Fruit fly (Drosophila melanogaster) whole organism, embryonic: ENCODE results near the gene Lon.

ENCODE experiments used
- ATbp ChIP-seq: fragments of 200-800 bp; sonication (Bioruptor generic); optimal IDR thresholded peaks from 2 replicates; lab custom pipeline; 2017; ENCODE audit warnings: missing biosample characterization, mild to moderate bottlenecking, missing genetic modification characterization, missing genetic modification reagents
- Ada2b ChIP-seq: fragments of 200-800 bp; sonication (Bioruptor generic); IDR thresholded peaks from 2 replicates; pipeline ENCODE4 v1.3.6; 2022; ENCODE audit warnings: missing biosample characterization, missing genetic modification characterization
- Blimp-1 ChIP-seq: fragments of 200-800 bp; sonication (Bioruptor generic); optimal IDR thresholded peaks from 3 replicates; lab custom pipeline; 2018; ENCODE audit warnings: missing biosample characterization, missing genetic modification characterization, mild to moderate bottlenecking, moderate library complexity, missing genetic modification reagents
- CG12104 ChIP-seq: fragments of 200-800 bp; sonication (Bioruptor generic); optimal IDR thresholded peaks from 3 replicates; lab custom pipeline; 2016; ENCODE audit warnings: missing biosample characterization, missing genetic modification characterization
- CG12299 ChIP-seq: fragments of 200-800 bp; sonication (Bioruptor generic); optimal IDR thresholded peaks from 2 replicates; lab custom pipeline; 2018; ENCODE audit warnings: missing biosample characterization, mild to moderate bottlenecking, missing genetic modification characterization
- CG12769 ChIP-seq: fragments of 200-800 bp; sonication (Bioruptor generic); optimal IDR thresholded peaks from 2 replicates; lab custom pipeline; 2019; ENCODE audit warnings: missing biosample characterization, mild to moderate bottlenecking, missing genetic modification characterization, moderate library complexity
- CG13894 ChIP-seq: fragments of 200-800 bp; sonication (Bioruptor generic); optimal IDR thresholded peaks from 3 replicates; lab custom pipeline; 2018; ENCODE audit warnings: missing biosample characterization, mild to moderate bottlenecking, missing genetic modification characterization, moderate library complexity
- CG14965 ChIP-seq: fragments of 200-800 bp; sonication (Bioruptor generic); optimal IDR thresholded peaks from 2 replicates; lab custom pipeline; 2016; ENCODE audit warnings: missing biosample characterization, missing genetic modification characterization, borderline replicate concordance
- CG15479 ChIP-seq: fragments of 200-800 bp; sonication (Bioruptor generic); optimal IDR thresholded peaks from 3 replicates; lab custom pipeline; 2019; ENCODE audit warnings: missing biosample characterization, mild to moderate bottlenecking, missing genetic modification characterization, moderate library complexity
- CG17802 ChIP-seq: fragments of 200-800 bp; sonication (Bioruptor generic); optimal IDR thresholded peaks from 2 replicates; lab custom pipeline; 2018; ENCODE audit warnings: missing biosample characterization, mild to moderate bottlenecking, missing genetic modification characterization, moderate library complexity
- CG2202 ChIP-seq: fragments of 200-800 bp; sonication (Bioruptor generic); optimal IDR thresholded peaks from 2 replicates; lab custom pipeline; 2018; ENCODE audit warnings: missing biosample characterization, mild to moderate bottlenecking, missing genetic modification characterization
- CG42726 ChIP-seq: fragments of 200-800 bp; sonication (Bioruptor generic); IDR thresholded peaks from 2 replicates; pipeline ENCODE4 v1.3.6; 2022; ENCODE audit warnings: missing biosample characterization, missing genetic modification characterization; ENCODE audit not compliant: partially characterized antibody
- CG6272 ChIP-seq: fragments of 200-800 bp; sonication (Bioruptor generic); IDR thresholded peaks from 2 replicates; pipeline ENCODE4 v1.3.6; 2022; ENCODE audit warnings: missing biosample characterization, missing genetic modification characterization
- CG6683 ChIP-seq: fragments of 200-800 bp; sonication (Bioruptor generic); optimal IDR thresholded peaks from 2 replicates; lab custom pipeline; 2017; ENCODE audit warnings: missing biosample characterization, mild to moderate bottlenecking, missing genetic modification characterization, missing genetic modification reagents
- CG6791 ChIP-seq: fragments of 200-800 bp; sonication (Bioruptor generic); IDR thresholded peaks from 3 replicates; pipeline ENCODE4 v1.3.6; 2022; ENCODE audit warnings: missing biosample characterization, missing genetic modification characterization; ENCODE audit not compliant: partially characterized antibody
- CG8281 ChIP-seq: fragments of 200-800 bp; sonication (Bioruptor generic); optimal IDR thresholded peaks from 2 replicates; lab custom pipeline; 2018; ENCODE audit warnings: missing biosample characterization, mild to moderate bottlenecking, missing genetic modification characterization, moderate library complexity
- CG8359 ChIP-seq: fragments of 200-800 bp; sonication (Bioruptor generic); optimal IDR thresholded peaks from 2 replicates; lab custom pipeline; 2017; ENCODE audit warnings: missing biosample characterization, mild to moderate bottlenecking, missing genetic modification characterization, borderline replicate concordance
- Dll ChIP-seq: fragments of 200-800 bp; sonication (Bioruptor generic); IDR thresholded peaks from 4 replicates; pipeline ENCODE4 v1.3.6; 2022; ENCODE audit warnings: missing biosample characterization, missing genetic modification characterization; ENCODE audit not compliant: partially characterized antibody
- Doc2 ChIP-seq: fragments of 200-800 bp; sonication (Bioruptor generic); IDR thresholded peaks from 2 replicates; pipeline ENCODE4 v1.3.6; 2022; ENCODE audit warnings: missing biosample characterization, missing genetic modification characterization
- Dref ChIP-seq: fragments of 200-800 bp; sonication (Bioruptor generic); IDR thresholded peaks from 2 replicates; pipeline ENCODE4 v1.3.6; 2022; ENCODE audit warnings: missing biosample characterization, missing genetic modification characterization
- Drgx ChIP-seq: fragments of 200-800 bp; sonication (Bioruptor generic); IDR thresholded peaks from 2 replicates; pipeline ENCODE4 v1.3.6; 2022; ENCODE audit warnings: missing biosample characterization, missing genetic modification characterization
- E2f2 ChIP-seq: fragments of 200-800 bp; sonication (Bioruptor generic); IDR thresholded peaks from 2 replicates; pipeline ENCODE4 v1.3.6; 2022; ENCODE audit warnings: missing biosample characterization, missing genetic modification characterization
- Ets65A ChIP-seq: fragments of 200-800 bp; sonication (Bioruptor generic); peaks from one replicate; lab custom pipeline; 2016; ENCODE audit warnings: missing biosample characterization, missing genetic modification characterization
- Gug ChIP-seq: fragments of 200-800 bp; sonication (Bioruptor generic); IDR thresholded peaks from 4 replicates; pipeline ENCODE4 v1.3.6; 2022; ENCODE audit warnings: missing biosample characterization, missing genetic modification characterization
- Jarid2 ChIP-seq: fragments of 200-800 bp; sonication (Bioruptor generic); optimal IDR thresholded peaks from 3 replicates; lab custom pipeline; 2017; ENCODE audit warnings: mild to moderate bottlenecking, missing biosample characterization, missing genetic modification reagents, missing genetic modification characterization
- MTF-1 ChIP-seq: fragments of 200-800 bp; sonication (Bioruptor generic); optimal IDR thresholded peaks from 2 replicates; lab custom pipeline; 2018; ENCODE audit warnings: missing biosample characterization, mild to moderate bottlenecking, missing genetic modification characterization, borderline replicate concordance
- Med ChIP-seq: fragments of 200-800 bp; sonication (Bioruptor generic); peaks from one replicate; lab custom pipeline; 2016; ENCODE audit warnings: missing biosample characterization, missing genetic modification characterization, mild to moderate bottlenecking, inconsistent platforms, moderate library complexity
- Meics ChIP-seq: fragments of 200-800 bp; sonication (Bioruptor generic); optimal IDR thresholded peaks from 2 replicates; lab custom pipeline; 2017; ENCODE audit warnings: missing biosample characterization, mild to moderate bottlenecking, missing genetic modification characterization
- NK7.1 ChIP-seq: fragments of 200-800 bp; sonication (Bioruptor generic); optimal IDR thresholded peaks from 3 replicates; lab custom pipeline; 2016; ENCODE audit warnings: missing biosample characterization, missing genetic modification characterization
- Oli ChIP-seq: fragments of 200-800 bp; sonication (Bioruptor generic); optimal IDR thresholded peaks from 2 replicates; lab custom pipeline; 2018; ENCODE audit warnings: missing biosample characterization, mild to moderate bottlenecking, missing genetic modification characterization, moderate library complexity
- Optix ChIP-seq: fragments of 200-800 bp; sonication (Bioruptor generic); IDR thresholded peaks from 3 replicates; pipeline ENCODE4 v1.3.6; 2022; ENCODE audit warnings: missing biosample characterization, missing genetic modification characterization
- Rx ChIP-seq: fragments of 200-800 bp; sonication (Bioruptor generic); IDR thresholded peaks from 2 replicates; pipeline ENCODE4 v1.3.6; 2022; ENCODE audit warnings: missing biosample characterization, missing genetic modification characterization
- bbx ChIP-seq: fragments of 200-800 bp; sonication (Bioruptor generic); IDR thresholded peaks from 2 replicates; pipeline ENCODE4 v1.3.6; 2022; ENCODE audit warnings: missing biosample characterization, missing genetic modification characterization; ENCODE audit not compliant: partially characterized antibody
- chinmo ChIP-seq: fragments of 200-800 bp; sonication (Bioruptor generic); IDR thresholded peaks from 4 replicates; pipeline ENCODE4 v1.3.6; 2022; ENCODE audit warnings: missing biosample characterization, missing genetic modification characterization; ENCODE audit not compliant: partially characterized antibody
- ci ChIP-seq: fragments of 200-800 bp; sonication (Bioruptor generic); IDR thresholded peaks from 3 replicates; pipeline ENCODE4 v1.3.6; 2022; ENCODE audit warnings: missing biosample characterization, missing genetic modification characterization
- en ChIP-seq: fragments of 200-800 bp; sonication (Bioruptor generic); optimal IDR thresholded peaks from 2 replicates; lab custom pipeline; 2016; ENCODE audit warnings: missing biosample characterization, missing genetic modification characterization
- esg ChIP-seq: fragments of 200-800 bp; sonication (Bioruptor generic); conservative IDR thresholded peaks from 2 replicates; pipeline ENCODE4 v1.3.6; 2022; ENCODE audit warnings: missing biosample characterization, missing genetic modification characterization
- eve ChIP-seq, 2 experiments: fragments of >200 bp; optimal IDR thresholded peaks; 2 replicates each; lab custom pipeline; 2017; ENCODE audit warnings: missing biosample characterization in 2 of 2, missing genetic modification characterization in 2 of 2
- gem ChIP-seq: fragments of 200-800 bp; sonication (Bioruptor generic); optimal IDR thresholded peaks from 2 replicates; lab custom pipeline; 2019; ENCODE audit warnings: missing biosample characterization, mild to moderate bottlenecking, missing genetic modification characterization, moderate library complexity
- ken ChIP-seq: fragments of 200-800 bp; sonication (Bioruptor generic); IDR thresholded peaks from 3 replicates; pipeline ENCODE4 v1.3.6; 2022; ENCODE audit warnings: missing biosample characterization, missing genetic modification characterization
- oc ChIP-seq: fragments of 200-800 bp; sonication (Bioruptor generic); optimal IDR thresholded peaks from 2 replicates; lab custom pipeline; 2018; ENCODE audit warnings: missing biosample characterization, mild to moderate bottlenecking, missing genetic modification characterization, moderate library complexity
- pros ChIP-seq: fragments of 200-800 bp; sonication (Bioruptor generic); optimal IDR thresholded peaks from 3 replicates; lab custom pipeline; 2019; ENCODE audit warnings: missing biosample characterization, mild to moderate bottlenecking, missing genetic modification characterization, moderate library complexity
- rib ChIP-seq: fragments of 200-800 bp; sonication (Bioruptor generic); IDR thresholded peaks from 2 replicates; pipeline ENCODE4 v1.3.6; 2022; ENCODE audit warnings: missing biosample characterization, missing genetic modification characterization
- sd ChIP-seq: fragments of 200-800 bp; sonication (Bioruptor generic); optimal IDR thresholded peaks from 3 replicates; lab custom pipeline; 2018; ENCODE audit warnings: missing biosample characterization, mild to moderate bottlenecking, missing genetic modification characterization, moderate library complexity
- shn ChIP-seq: fragments of 200-800 bp; sonication (Bioruptor generic); optimal IDR thresholded peaks from 3 replicates; lab custom pipeline; 2016; ENCODE audit warnings: missing biosample characterization, missing genetic modification characterization
- ssp ChIP-seq: fragments of 200-800 bp; sonication (Bioruptor generic); IDR thresholded peaks from 2 replicates; pipeline ENCODE4 v1.3.6; 2022; ENCODE audit warnings: missing biosample characterization, missing genetic modification characterization
- tgo ChIP-seq: fragments of 200-800 bp; sonication (Bioruptor generic); IDR thresholded peaks from 3 replicates; pipeline ENCODE4 v1.3.6; 2022; ENCODE audit warnings: missing biosample characterization, missing genetic modification characterization
- tll ChIP-seq, 2 experiments: fragments of 200-800 bp in 1 of 2; fragments of >200 bp in 1 of 2; sonication (Bioruptor generic) in 1 of 2; optimal IDR thresholded peaks; 2 replicates each; lab custom pipeline; 2017 to 2019; ENCODE audit warnings: missing biosample characterization in 2 of 2, missing genetic modification characterization in 2 of 2, mild to moderate bottlenecking in 1 of 2, moderate library complexity in 1 of 2
- wdn ChIP-seq: fragments of 200-800 bp; sonication (Bioruptor generic); IDR thresholded peaks from 2 replicates; pipeline ENCODE4 v1.3.6; 2022; ENCODE audit warnings: missing biosample characterization, missing genetic modification characterization

The Lon gene

DNA sequence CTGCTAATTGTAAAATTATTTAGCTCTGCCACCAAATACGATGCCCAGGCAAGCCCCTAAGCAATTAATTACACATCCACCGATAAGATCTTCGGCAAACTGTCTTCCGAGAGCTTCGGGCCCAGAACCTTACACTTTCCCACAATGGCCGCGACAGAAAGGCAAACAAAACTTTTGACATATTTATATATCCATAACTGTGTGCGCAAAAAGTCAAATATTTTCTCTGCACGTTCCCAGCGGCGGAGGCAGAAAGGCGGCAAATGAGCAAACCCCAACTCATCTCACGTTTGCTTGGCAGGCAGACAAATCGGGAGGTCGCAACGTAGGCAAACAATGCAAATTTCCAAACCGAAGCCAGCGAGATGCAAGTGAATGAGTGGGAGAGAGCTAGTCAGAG, 52.8 kb downstream of the Lon start:
- peak; percentile 33 for TF ChIP-seq Ets65A (GFP tag; lab: Kevin White, UChicago)
- TF ChIP-seq NK7.1 = no peak
- TF ChIP-seq CG17802 = no peak
- TF ChIP-seq tgo (GFP tag; lab: Robert Waterston, UW) = no peak
- TF ChIP-seq Jarid2 = no peak
- TF ChIP-seq Doc2 (GFP tag; lab: Robert Waterston, UW) = no peak
- peak; percentile 5 for TF ChIP-seq MTF-1 (GFP tag; lab: Kevin White, UChicago)
- 0 out of 3 replicates have a peak, but pooled peaks have one; percentile 13 for TF ChIP-seq ken
- no peak for TF ChIP-seq Dll (GFP tag; lab: Robert Waterston, UW)
- TF ChIP-seq CG2202 (tag; lab: Kevin White, UChicago) = no peak
- no peak for TF ChIP-seq shn (GFP tag; lab: Kevin White, UChicago)
- peak; percentile 1 for TF ChIP-seq Blimp-1 (GFP tag; lab: Kevin White, UChicago)
- TF ChIP-seq CG42726 (GFP tag; lab: Robert Waterston, UW) = no peak
- TF ChIP-seq tll (GFP tag; optimal IDR thresholded peaks at IDR 0.05; lab: Kevin White, UChicago) = peak in 1 of 2 experiments; percentile 56
- TF ChIP-seq ci = no peak
- TF ChIP-seq Med = peak; percentile 53
- TF ChIP-seq CG15479 (GFP tag; lab: Kevin White, UChicago) = peak; percentile 55
- TF ChIP-seq Ada2b (GFP tag; lab: Robert Waterston, UW) = 0 out of 2 replicates have a peak, but pooled peaks have one; percentile 4
- TF ChIP-seq Oli = no peak

DNA sequence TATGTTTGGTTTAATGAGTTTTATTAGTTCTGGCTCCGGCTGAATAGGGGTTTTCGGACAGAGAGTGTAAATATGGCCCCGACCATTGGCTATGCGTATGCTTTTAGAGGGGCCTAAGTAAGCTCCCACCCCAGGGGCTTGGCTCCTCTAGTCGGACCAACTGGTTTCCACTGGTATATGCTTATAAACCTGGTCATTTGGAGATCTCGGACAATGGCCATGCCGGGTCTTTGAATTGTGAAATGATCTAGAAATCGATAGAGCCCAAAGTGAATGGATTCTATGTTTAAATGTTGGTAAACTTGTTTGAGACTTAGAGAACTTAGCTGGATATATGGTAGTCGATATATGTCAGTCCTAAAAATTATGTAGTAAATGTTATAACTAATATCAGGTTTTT, 53.3 kb downstream of the Lon start:
- 0 out of 2 replicates have a peak, but pooled peaks have one; percentile 2 for TF ChIP-seq bbx
- peak; percentile 39 for TF ChIP-seq oc (tag; lab: Kevin White, UChicago)
- no peak for TF ChIP-seq CG6272 (GFP tag; lab: Robert Waterston, UW)
- peak; percentile 49 for TF ChIP-seq CG12769
- no peak for TF ChIP-seq Optix (GFP tag; lab: Robert Waterston, UW)
- TF ChIP-seq CG6791 (GFP tag; lab: Robert Waterston, UW) = 0 out of 3 replicates have a peak, but pooled peaks have one; percentile 33
- peak; percentile 1 for TF ChIP-seq gem (tag; lab: Kevin White, UChicago)
- TF ChIP-seq CG13894 (tag; lab: Kevin White, UChicago) = peak; percentile 91

DNA sequence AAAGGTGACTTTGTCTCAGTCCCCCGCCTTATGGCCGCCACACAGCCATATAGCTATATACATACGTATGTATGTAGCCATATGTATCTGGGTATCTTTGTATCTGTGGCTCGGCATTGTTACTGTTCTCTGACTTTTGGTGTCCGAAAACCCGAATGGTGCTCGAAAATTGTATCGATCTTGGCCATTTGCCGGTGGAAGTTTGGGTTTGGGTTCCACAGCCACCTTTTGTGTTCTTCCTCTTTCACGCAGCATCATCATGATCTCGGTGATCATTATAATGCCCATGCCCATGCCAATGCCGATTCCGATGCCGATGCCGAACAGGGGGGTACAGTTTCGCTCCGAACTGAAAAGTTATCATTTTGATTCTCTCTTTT, 54.0 kb downstream of the Lon start:
- TF ChIP-seq eve (GFP tag; optimal IDR thresholded peaks at IDR 0.05; lab: Kevin White, UChicago) (no peak), Gug (no peak), CG14965 (GFP tag; lab: Kevin White, UChicago) (no peak), Dref (no peak), chinmo (GFP tag; lab: Robert Waterston, UW) (no peak), CG8359 (GFP tag; lab: Kevin White, UChicago) (no peak), rib (GFP tag; lab: Robert Waterston, UW) (no peak), Jarid2 (no peak), wdn (peak; percentile 5; the same call in 1 of the 2 replicates), ssp (GFP tag; lab: Robert Waterston, UW) (no peak), CG8281 (tag; lab: Kevin White, UChicago) (no peak), CG6683 (GFP tag; lab: Kevin White, UChicago) (no peak), Drgx (no peak), pros (GFP tag; lab: Kevin White, UChicago) (peak; percentile 68), CG12299 (no peak), esg (GFP tag; lab: Robert Waterston, UW) (no peak), en (GFP tag; lab: Kevin White, UChicago) (no peak), Blimp-1 (GFP tag; lab: Kevin White, UChicago) (no peak), E2f2 (no peak), Meics (GFP tag; lab: Kevin White, UChicago) (no peak), ATbp (no peak), sd (tag; lab: Kevin White, UChicago) (no peak), CG12104 (GFP tag; lab: Kevin White, UChicago) (no peak), Rx (GFP tag; lab: Robert Waterston, UW) (no peak)
